Worm (Caenorhabditis elegans) whole organism, L1 larva: Measurements from ENCODE around the gene tpst-2.

ENCODE experiments used
- C04F5.9 ChIP-seq: sonication (generic microtip); optimal IDR thresholded peaks from 2 replicates; lab custom pipeline; 2016; ENCODE audit warnings: missing genetic modification characterization, missing compliant biosample characterization
- aly-2 ChIP-seq: fragments of 150-350 bp; optimal IDR thresholded peaks from 2 replicates; lab custom pipeline; 2014; ENCODE audit warnings: missing biosample characterization, missing genetic modification characterization
- ceh-8 ChIP-seq: fragments of 200-800 bp; sonication (Bioruptor generic); optimal IDR thresholded peaks from 2 replicates; lab custom pipeline; 2018; ENCODE audit warnings: mild to moderate bottlenecking, missing genetic modification characterization, moderate library complexity, missing compliant biosample characterization
- ceh-88 ChIP-seq: fragments of 200-800 bp; sonication (Bioruptor generic); IDR thresholded peaks from 2 replicates; pipeline ENCODE4 v1.3.6; 2022; ENCODE audit warnings: missing genetic modification characterization, missing compliant biosample characterization
- ceh-90 ChIP-seq: sonication (generic microtip); optimal IDR thresholded peaks from 2 replicates; lab custom pipeline; 2016; ENCODE audit warnings: missing genetic modification characterization, missing compliant biosample characterization
- efl-1 ChIP-seq, 4 experiments: fragments of 150-350 bp; optimal IDR thresholded peaks in 3 of 4; peaks in 1 of 4; 1 replicate in 1 of 4; 2 replicates in 3 of 4; lab custom pipeline; 2014; ENCODE audit warnings: missing biosample characterization in 2 of 4, missing genetic modification characterization in 2 of 4, missing genetic modification reagents in 2 of 4
- efl-3 ChIP-seq: fragments of 200-800 bp; sonication (Bioruptor generic); optimal IDR thresholded peaks from 2 replicates; lab custom pipeline; 2018; ENCODE audit warnings: mild to moderate bottlenecking, missing genetic modification characterization, missing compliant biosample characterization
- egl-13 ChIP-seq: sonication (generic microtip); optimal IDR thresholded peaks from 2 replicates; lab custom pipeline; 2016; ENCODE audit warnings: missing genotype, missing genetic modification reagents, missing genetic modification characterization, missing compliant biosample characterization
- elt-2 ChIP-seq: sonication (generic microtip); optimal IDR thresholded peaks from 2 replicates; lab custom pipeline; 2016; ENCODE audit warnings: missing genetic modification characterization, mild to moderate bottlenecking, inconsistent platforms, missing compliant biosample characterization, missing genetic modification reagents
- elt-3 ChIP-seq, 6 experiments: fragments of 150-350 bp in 1 of 6; sonication (generic microtip); optimal IDR thresholded peaks; 2 replicates each; lab custom pipeline; 2017 to 2018; ENCODE audit warnings: missing biosample characterization in 6 of 6, missing genetic modification characterization in 6 of 6, inconsistent platforms in 1 of 6
- ets-5 ChIP-seq: fragments of 200-800 bp; sonication (Bioruptor generic); IDR thresholded peaks from 2 replicates; pipeline ENCODE4 v1.3.6; 2022; ENCODE audit warnings: missing genetic modification characterization, missing compliant biosample characterization
- fkh-10 ChIP-seq: sonication (generic microtip); optimal IDR thresholded peaks from 2 replicates; lab custom pipeline; 2017; ENCODE audit warnings: missing biosample characterization, missing genetic modification reagents, missing genetic modification characterization
- fkh-8 ChIP-seq: sonication (generic microtip); optimal IDR thresholded peaks from 2 replicates; lab custom pipeline; 2016; ENCODE audit warnings: mild to moderate bottlenecking, missing genetic modification characterization, missing compliant biosample characterization
- hpl-2 ChIP-seq: fragments of 150-350 bp; optimal IDR thresholded peaks from 2 replicates; lab custom pipeline; 2014; ENCODE audit warnings: missing biosample characterization, missing genetic modification reagents, missing genetic modification characterization
- irx-1 ChIP-seq: sonication (generic microtip); optimal IDR thresholded peaks from 2 replicates; lab custom pipeline; 2016; ENCODE audit warnings: missing genetic modification characterization, missing compliant biosample characterization
- lin-15B ChIP-seq: fragments of 150-350 bp; sonication (generic microtip); optimal IDR thresholded peaks from 3 replicates; lab custom pipeline; 2014; ENCODE audit warnings: missing biosample characterization, missing genetic modification characterization
- lsy-2 ChIP-seq, 2 experiments: fragments of 150-350 bp; optimal IDR thresholded peaks; 2 replicates each; lab custom pipeline; 2014; ENCODE audit warnings: missing biosample characterization in 2 of 2, missing genetic modification characterization in 2 of 2
- mdl-1 ChIP-seq, 2 experiments: fragments of 150-350 bp; optimal IDR thresholded peaks; 2 replicates each; lab custom pipeline; 2014 to 2017; ENCODE audit warnings: missing biosample characterization in 2 of 2, missing genetic modification characterization in 2 of 2, inconsistent platforms in 1 of 2
- nhr-12 ChIP-seq: sonication (generic microtip); optimal IDR thresholded peaks from 2 replicates; lab custom pipeline; 2017; ENCODE audit warnings: missing biosample characterization, missing genetic modification characterization
- nhr-237 ChIP-seq: fragments of 150-350 bp; optimal IDR thresholded peaks from 2 replicates; lab custom pipeline; 2014; ENCODE audit warnings: missing biosample characterization, missing genetic modification characterization
- nhr-47 ChIP-seq: sonication (generic microtip); optimal IDR thresholded peaks from 2 replicates; lab custom pipeline; 2016; ENCODE audit warnings: mild to moderate bottlenecking, missing genetic modification characterization, moderate library complexity, missing compliant biosample characterization
- nhr-71 ChIP-seq: sonication (generic microtip); optimal IDR thresholded peaks from 2 replicates; lab custom pipeline; 2016; ENCODE audit warnings: mild to moderate bottlenecking, missing genetic modification characterization, moderate library complexity, missing compliant biosample characterization
- nhr-84 ChIP-seq: sonication (generic microtip); optimal IDR thresholded peaks from 2 replicates; lab custom pipeline; 2017; ENCODE audit warnings: missing biosample characterization, missing genetic modification characterization
- nhr-85 ChIP-seq: sonication (generic microtip); peaks from one replicate; lab custom pipeline; 2016; ENCODE audit warnings: missing genetic modification characterization, inconsistent platforms, missing compliant biosample characterization
- rnt-1 ChIP-seq: sonication (generic microtip); optimal IDR thresholded peaks from 2 replicates; lab custom pipeline; 2016; ENCODE audit warnings: mild to moderate bottlenecking, missing genetic modification characterization, moderate library complexity, missing compliant biosample characterization
- skn-1 ChIP-seq: fragments of 150-350 bp; optimal IDR thresholded peaks from 2 replicates; lab custom pipeline; 2014; ENCODE audit warnings: missing biosample characterization, missing genetic modification characterization
- sptf-1 ChIP-seq: fragments of 150-350 bp; optimal IDR thresholded peaks from 2 replicates; lab custom pipeline; 2014; ENCODE audit warnings: missing biosample characterization, missing genetic modification characterization
- unc-30 ChIP-seq: sonication (generic microtip); optimal IDR thresholded peaks from 2 replicates; lab custom pipeline; 2017; ENCODE audit warnings: missing biosample characterization, missing genetic modification characterization
- unc-86 ChIP-seq: sonication (generic microtip); optimal IDR thresholded peaks from 2 replicates; lab custom pipeline; 2016; ENCODE audit warnings: missing genetic modification characterization, missing compliant biosample characterization
- vab-15 ChIP-seq: sonication (generic microtip); optimal IDR thresholded peaks from 2 replicates; lab custom pipeline; 2017; ENCODE audit warnings: missing genotype, mild to moderate bottlenecking, missing genetic modification characterization, missing compliant biosample characterization
- zip-4 ChIP-seq: fragments of 200-800 bp; sonication (Bioruptor generic); optimal IDR thresholded peaks from 2 replicates; lab custom pipeline; 2018; ENCODE audit warnings: mild to moderate bottlenecking, missing genetic modification characterization, moderate library complexity, missing compliant biosample characterization
- ztf-11 ChIP-seq, 2 experiments: sonication (generic microtip); optimal IDR thresholded peaks; 2 replicates each; lab custom pipeline; 2016 to 2017; ENCODE audit warnings: missing genetic modification characterization in 2 of 2, missing biosample characterization in 1 of 2, missing compliant biosample characterization in 1 of 2

Gene tpst-2

DNA sequence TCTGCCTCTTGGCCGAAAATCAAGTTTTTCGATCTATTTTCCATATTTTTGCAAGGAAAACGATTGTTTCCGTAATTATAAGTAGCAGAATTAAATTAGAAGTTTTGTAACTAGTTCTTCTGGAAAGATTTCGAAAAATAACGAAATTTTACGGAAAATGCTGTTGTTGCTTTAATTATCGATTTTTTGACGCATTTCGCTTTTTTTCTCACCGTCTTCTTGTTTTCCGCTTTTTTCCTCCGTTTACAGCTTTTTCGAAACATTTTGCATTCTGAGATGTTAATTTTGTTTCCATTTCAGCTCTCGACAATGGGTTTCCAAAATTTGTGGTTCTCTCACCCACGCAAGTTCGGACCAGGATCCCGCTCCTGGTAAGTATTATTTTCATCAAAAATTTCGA, 22.9 kb downstream of the tpst-2 start, which contains the start of gene rps-29:
Gene rps-29 (plus strand): TSS at position 301 of the 400 bp plus-strand sequence.
- TF ChIP-seq vab-15 (tag; lab: Kevin White, UChicago) (no peak), sptf-1 (tag; lab: Kevin White, UChicago) (no peak), elt-3 (tag; optimal IDR thresholded peaks at IDR 0.05; lab: Kevin White, UChicago) (no peak), skn-1 (no peak), ceh-88 (GFP tag; lab: Robert Waterston, UW) (no peak), efl-3 (GFP tag; lab: Kevin White, UChicago) (no peak), fkh-8 (tag; lab: Kevin White, UChicago) (no peak), irx-1 (tag; lab: Kevin White, UChicago) (peak; percentile 40), nhr-85 (peak; percentile 11)
- TF ChIP-seq, all 84 proteins: peak for 2

DNA sequence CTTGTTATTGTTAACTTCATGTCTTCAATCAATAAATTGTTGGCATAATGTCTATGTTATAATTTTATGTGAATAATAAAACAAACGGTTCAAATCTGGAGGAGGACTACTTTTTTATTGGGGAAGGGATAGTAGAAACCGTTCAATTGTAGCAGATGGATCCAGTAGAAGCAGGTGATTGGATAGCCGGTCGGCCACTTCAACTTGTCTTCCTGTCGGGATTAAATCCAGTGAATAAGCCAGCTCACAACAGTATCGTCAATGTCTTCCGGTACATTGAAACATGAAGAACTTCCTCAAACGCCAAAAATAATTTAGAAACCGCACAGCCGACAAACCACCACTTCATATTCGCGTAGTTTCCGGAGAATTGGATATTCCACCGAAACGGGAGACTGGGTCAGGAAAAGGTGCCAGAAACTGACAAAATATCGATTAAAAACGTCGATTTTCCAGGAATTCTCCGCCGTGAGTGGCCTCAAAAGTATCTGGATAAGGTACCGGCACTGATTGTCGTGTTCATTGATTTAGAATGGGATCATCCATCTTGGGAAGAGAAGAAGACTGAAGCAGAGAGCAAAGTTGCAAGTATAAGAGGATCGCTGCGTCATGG, 24.0 kb downstream of the tpst-2 start, which contains the start of gene trpp-11:
Gene trpp-11 (plus strand): TSS at position 153 of the 613 bp plus-strand sequence.
- TF ChIP-seq lsy-2 (tag; optimal IDR thresholded peaks at IDR 0.05; lab: Kevin White, UChicago) (peak in 1 of 2 experiments; percentile 24), C04F5.9 (tag; lab: Kevin White, UChicago) (no peak), aly-2 (no peak)

DNA sequence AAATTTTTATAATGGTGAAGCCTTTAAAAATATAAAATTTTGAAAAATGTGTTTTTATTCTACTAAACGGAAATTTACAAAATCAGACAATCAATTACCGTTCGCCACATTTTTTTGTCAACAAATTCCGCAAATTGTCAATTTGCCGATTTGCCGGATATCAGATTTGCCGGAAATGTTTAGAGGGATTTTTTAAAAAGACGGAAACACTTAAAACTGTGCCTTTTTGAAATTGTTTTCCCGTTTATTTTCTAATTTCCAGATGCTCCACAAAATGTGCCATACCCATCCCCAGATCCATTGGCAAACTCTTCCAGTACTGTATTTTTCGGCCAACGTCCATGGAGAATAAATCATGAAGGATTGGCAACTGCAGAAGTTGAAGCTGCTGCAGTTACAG, 26.4 kb downstream of the tpst-2 start:
- TF ChIP-seq efl-1 (optimal IDR thresholded peaks at IDR 0.05; lab: Kevin White, UChicago) (no peak), efl-1 (GFP tag; optimal IDR thresholded peaks at IDR 0.05 in 1 of 2; lab: Kevin White, UChicago) (peak in 1 of 2 experiments; percentile 53), ets-5 (no peak), ztf-11 (tag; optimal IDR thresholded peaks at IDR 0.05; lab: Kevin White, UChicago) (no peak), fkh-8 (tag; lab: Kevin White, UChicago) (no peak)

DNA sequence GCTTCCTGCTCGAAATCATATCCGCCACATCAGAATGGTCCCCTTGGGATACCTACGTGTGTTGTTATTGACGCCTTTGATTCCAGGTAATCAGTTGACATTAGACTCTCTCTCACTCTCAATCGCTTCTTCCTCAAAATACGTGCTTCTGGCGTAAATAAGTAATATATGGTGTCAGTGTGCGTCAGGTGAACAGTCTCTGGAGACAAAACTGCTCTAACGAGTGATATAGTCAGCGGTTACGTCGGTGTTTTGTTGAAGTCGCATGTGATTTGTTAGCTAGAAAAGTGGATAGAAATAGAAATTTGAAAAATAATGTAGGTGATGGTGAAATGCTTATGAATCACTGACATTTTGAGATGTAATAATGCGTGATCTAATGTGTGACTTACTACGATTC, 31.0 kb downstream of the tpst-2 start:
- TF ChIP-seq fkh-10 (GFP tag; lab: Kevin White, UChicago) = peak; percentile 9
- TF ChIP-seq ceh-8 (GFP tag; lab: Kevin White, UChicago) = peak; percentile 80
- no peak for TF ChIP-seq ceh-90
- TF ChIP-seq fkh-8 (tag; lab: Kevin White, UChicago) = peak; percentile 23
- peak; percentile 52 for TF ChIP-seq nhr-71 (tag; lab: Kevin White, UChicago)
- no peak for TF ChIP-seq rnt-1 (tag; lab: Kevin White, UChicago)
- TF ChIP-seq zip-4 (GFP tag; lab: Kevin White, UChicago) = no peak
- peak; percentile 22 for TF ChIP-seq nhr-47 (tag; lab: Kevin White, UChicago)

DNA sequence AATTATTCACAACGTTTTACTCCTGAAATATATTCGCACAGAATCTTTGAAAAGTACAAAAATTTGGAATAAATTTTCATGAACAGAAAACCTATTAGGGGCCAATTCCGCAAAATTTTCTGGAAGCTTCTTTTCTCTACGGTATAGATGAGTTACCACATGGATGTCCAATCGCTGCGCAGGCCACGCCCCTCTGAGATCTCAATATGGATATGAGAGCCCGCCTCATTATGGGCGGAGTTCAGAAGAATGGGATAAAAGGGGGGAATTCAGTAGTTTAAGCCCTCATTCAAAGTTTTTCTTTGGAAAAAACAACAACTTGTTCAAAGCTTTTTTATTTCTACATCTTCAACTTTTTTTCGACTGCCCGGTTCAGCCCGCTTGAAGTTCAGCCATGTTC, 40.5 kb downstream of the tpst-2 start, which contains the start of gene daf-7:
Gene daf-7 (plus strand): TSS at position 301 of the 400 bp plus-strand sequence.
- TF ChIP-seq unc-86 (tag; lab: Kevin White, UChicago) = no peak
- TF ChIP-seq nhr-12 (tag; lab: Kevin White, UChicago) = no peak
- no peak for TF ChIP-seq nhr-84 (tag; lab: Kevin White, UChicago)
- TF ChIP-seq lin-15B (tag; lab: Kevin White, UChicago) = no peak
- no peak for TF ChIP-seq nhr-237 (tag; lab: Kevin White, UChicago)
- no peak for TF ChIP-seq nhr-71 (tag; lab: Kevin White, UChicago)
- TF ChIP-seq egl-13 (tag; lab: Kevin White, UChicago) = no peak
- TF ChIP-seq mdl-1 (tag; optimal IDR thresholded peaks at IDR 0.05; lab: Kevin White, UChicago) = no peak
- no peak for TF ChIP-seq nhr-85
- no peak for TF ChIP-seq hpl-2
- TF ChIP-seq elt-2 = no peak
- TF ChIP-seq unc-30 = no peak
